Worm (Caenorhabditis elegans): Measurements from ENCODE around the gene dhs-21.

The dhs-21 gene

DNA sequence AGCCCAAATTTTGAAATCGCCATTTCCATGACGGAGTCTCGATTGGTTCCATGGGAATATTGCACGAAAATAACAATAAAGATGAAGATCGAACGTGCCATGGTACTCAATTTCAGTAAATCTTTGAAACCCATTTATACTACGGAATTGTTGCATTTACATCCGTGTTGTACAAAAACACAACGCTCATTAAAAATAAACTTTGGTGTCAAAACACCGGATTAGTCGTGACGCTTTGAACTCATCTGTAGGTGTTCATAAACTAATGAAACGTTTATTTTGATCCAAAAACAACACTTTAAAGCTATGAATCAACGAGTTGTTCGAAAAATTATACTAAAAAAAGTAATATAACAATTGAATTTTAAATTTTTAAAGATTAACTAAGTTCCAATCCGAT lies 19.3 kb downstream of the dhs-21 start, which contains the start of gene R11D1.4:
TSS of gene R11D1.4 (minus strand) at position 101 of the 400 bp plus-strand sequence.
- TF ChIP-seq him-1 (tag; optimal IDR thresholded peaks at IDR 0.05) = no peak
- TF ChIP-seq W03F9.2 (tag; optimal IDR thresholded peaks at IDR 0.05) = no peak
- no peak for TF ChIP-seq dao-5 (tag; optimal IDR thresholded peaks at IDR 0.05)

DNA sequence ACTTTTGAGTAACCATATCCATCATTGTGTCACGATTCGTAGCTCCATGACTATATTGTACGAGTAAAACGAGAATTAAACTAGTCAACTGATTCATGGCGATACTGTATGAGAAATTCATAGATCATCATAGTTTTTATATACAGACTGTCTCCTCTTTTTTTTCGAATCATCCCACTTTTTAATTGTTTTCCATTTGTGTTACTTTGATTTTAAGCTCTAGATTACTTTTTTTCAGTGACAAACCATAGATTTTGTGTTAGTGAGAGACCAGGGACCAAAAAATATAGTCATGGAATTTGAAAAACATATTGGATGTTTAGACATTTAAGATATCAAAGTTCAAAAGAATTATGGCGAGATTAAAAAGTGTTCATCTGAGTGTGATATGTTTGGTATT lies 21.4 kb downstream of the dhs-21 start, which contains the start of gene R11D1.3:
TSS of gene R11D1.3 (minus strand) at position 101 of the 400 bp plus-strand sequence.
- TF ChIP-seq him-1 (tag; optimal IDR thresholded peaks at IDR 0.05) (no peak), dao-5 (tag; optimal IDR thresholded peaks at IDR 0.05) (no peak), W03F9.2 (tag; optimal IDR thresholded peaks at IDR 0.05) (no peak)

DNA sequence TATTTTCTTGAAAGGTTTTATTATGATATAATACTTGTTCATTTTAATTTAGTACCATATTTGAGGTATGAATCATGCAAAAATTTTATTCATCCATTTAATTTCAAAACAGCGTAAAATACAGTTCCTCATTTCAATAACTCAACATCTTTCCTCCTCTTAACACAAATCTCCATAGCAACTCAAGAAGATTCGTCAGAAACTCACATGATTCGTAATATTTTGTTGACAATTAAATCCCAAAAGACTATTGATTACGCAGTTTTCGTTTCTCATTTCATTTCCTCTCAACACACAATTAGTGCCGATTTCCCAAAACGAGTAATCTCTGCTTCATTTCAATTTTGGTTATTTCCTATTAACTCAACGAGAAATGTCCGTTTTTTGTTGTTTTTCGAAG lies 25.1 kb downstream of the dhs-21 start, which contains the start of gene R11D1.2:
TSS of gene R11D1.2 (plus strand) at position 301 of the 400 bp plus-strand sequence.
- TF ChIP-seq him-1 (tag; optimal IDR thresholded peaks at IDR 0.05) = no peak
- TF ChIP-seq W03F9.2 (tag; optimal IDR thresholded peaks at IDR 0.05) = no peak
- TF ChIP-seq dao-5 (tag; optimal IDR thresholded peaks at IDR 0.05) = no peak

DNA sequence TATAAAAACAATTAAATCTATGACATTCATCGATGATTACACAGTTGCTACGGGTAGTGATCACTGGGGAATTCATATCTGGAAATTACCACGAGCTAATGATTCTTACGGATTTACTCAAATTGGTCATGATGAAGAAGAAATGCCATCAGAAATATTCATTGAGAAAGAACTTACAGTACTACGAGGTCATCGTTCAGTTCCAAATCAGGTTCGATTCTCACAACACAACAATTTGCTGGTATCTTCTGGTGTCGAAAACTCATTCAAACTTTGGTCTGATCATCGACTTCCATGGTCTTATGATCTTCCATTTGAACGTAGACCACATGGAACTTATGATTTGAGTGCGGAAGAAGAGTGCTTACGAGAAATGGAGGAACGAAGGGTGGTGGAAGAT lies 26.9 kb downstream of the dhs-21 start:
- TF ChIP-seq W03F9.2 (tag; optimal IDR thresholded peaks at IDR 0.05) = no peak
- no peak for TF ChIP-seq him-1 (tag; optimal IDR thresholded peaks at IDR 0.05)
- TF ChIP-seq dao-5 (tag; optimal IDR thresholded peaks at IDR 0.05) = no peak

DNA sequence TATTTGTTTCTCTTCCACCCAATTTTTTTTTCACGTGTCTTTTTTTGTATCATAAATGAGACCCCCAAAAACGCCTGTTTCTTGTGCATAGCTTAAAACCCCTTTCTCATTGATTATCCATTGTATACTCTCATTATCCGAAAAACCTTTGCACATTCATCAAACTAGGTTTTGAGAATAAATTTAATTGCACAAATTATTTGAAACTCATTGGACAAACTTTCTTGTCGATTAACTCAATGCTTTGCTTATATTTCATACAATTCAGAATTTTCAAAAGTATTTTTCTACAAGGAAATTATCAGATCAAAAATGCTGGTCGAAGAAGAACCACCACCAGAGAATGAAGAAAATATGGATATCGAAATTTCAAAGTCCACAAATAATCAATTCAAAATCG lies 29.4 kb downstream of the dhs-21 start, which contains the start of gene R11D1.1:
TSS of gene R11D1.1 (plus strand) at position 301 of the 400 bp plus-strand sequence.
- TF ChIP-seq him-1 (tag; optimal IDR thresholded peaks at IDR 0.05) (no peak), dao-5 (tag; optimal IDR thresholded peaks at IDR 0.05) (no peak), W03F9.2 (tag; optimal IDR thresholded peaks at IDR 0.05) (no peak)

DNA sequence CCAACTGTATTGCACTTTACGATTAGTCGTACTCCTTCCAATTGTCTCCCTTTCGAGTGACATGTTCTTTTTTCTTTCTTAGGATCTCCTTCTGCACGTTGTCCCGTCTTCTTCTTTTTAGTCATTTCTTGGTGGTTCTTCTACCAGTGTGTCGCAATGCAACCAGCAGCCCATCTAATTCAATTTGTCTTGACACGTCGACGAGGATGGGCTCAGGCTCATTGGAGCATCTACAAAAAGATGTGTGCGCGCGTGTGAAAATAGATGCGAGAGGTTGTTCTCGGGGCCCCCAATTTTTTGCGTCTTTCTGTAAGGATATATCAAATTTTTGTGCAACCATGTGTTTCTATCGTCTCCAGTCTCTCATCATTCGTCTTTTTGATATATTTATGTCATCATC lies 31.8 kb downstream of the dhs-21 start:
- TF ChIP-seq dao-5 (tag; optimal IDR thresholded peaks at IDR 0.05) (no peak), W03F9.2 (tag; optimal IDR thresholded peaks at IDR 0.05) (no peak), him-1 (tag; optimal IDR thresholded peaks at IDR 0.05) (no peak)

DNA sequence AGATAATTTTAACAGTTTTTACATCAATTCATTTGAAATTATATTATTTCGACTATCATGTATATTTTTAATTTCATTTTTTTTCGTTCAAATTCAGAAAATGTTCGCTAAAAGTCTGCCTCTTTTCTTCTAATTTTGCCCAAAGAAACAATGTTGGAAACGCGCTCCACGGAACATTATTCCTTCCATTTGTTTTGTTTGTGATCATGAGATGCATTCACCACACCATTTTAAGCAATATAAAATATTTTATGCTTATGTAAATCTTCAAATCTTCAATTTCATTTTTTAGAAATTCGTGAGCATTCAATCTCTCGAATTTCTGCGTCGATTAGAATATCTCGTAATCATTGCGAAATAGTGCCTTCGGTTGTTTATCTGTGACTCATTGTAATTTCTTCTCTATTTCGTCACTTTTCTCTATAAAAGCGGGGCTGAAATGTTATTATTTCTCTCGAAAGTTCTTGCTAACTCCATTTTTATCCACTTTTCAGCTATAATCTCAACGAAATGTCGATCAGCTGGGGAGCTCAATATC lies 36.0 kb downstream of the dhs-21 start, which contains the start of gene istr-1:
TSS of gene istr-1 (plus strand) at position 495 of the 538 bp plus-strand sequence.
- no peak for TF ChIP-seq him-1 (tag; optimal IDR thresholded peaks at IDR 0.05)
- TF ChIP-seq dao-5 (tag; optimal IDR thresholded peaks at IDR 0.05) = no peak
- no peak for TF ChIP-seq W03F9.2 (tag; optimal IDR thresholded peaks at IDR 0.05)

DNA sequence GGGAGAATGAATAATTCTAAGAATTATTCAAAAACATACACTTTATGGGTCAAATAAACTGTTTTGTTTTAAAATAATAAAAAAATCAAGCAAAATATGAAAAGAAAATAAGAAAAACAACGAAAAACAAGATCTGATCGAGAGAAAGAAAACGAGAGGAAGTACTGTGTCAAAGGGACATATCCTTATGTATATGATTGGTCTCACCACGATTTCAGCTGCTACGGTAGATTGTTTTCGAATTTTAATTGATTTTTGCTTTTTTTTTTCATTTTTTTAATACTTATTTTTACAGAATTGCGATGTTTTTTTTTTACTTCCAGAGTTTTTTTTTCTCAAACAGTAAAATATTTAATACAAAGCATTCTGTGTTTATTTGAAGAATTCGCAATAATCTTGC lies 36.7 kb downstream of the dhs-21 start:
- TF ChIP-seq W03F9.2 (tag; optimal IDR thresholded peaks at IDR 0.05) (peak; percentile 62), dao-5 (tag; optimal IDR thresholded peaks at IDR 0.05) (no peak), him-1 (tag; optimal IDR thresholded peaks at IDR 0.05) (no peak)

DNA sequence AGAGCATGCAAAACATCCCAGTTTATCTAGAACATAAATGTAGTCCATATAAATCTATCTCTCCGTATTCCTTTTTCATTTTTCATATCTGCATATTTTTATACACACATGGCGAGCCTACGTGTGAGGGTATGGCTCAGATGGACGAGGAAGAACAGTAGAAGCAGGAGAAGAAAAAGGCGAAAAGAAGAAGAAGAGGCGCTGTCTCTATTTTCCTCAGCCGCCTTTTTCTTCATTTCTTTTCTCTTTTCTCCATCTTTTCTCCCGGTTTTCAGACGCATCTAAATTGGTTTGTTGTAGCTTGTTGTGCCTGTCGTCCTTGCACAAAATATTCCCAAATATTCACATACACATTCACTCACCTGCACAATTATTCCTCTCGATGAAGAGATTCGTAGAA lies 37.5 kb downstream of the dhs-21 start, which contains the start of gene K10C8.4:
TSS of gene K10C8.4 (plus strand) at position 301 of the 400 bp plus-strand sequence.
- no peak for TF ChIP-seq him-1 (tag; optimal IDR thresholded peaks at IDR 0.05)
- TF ChIP-seq W03F9.2 (tag; optimal IDR thresholded peaks at IDR 0.05) = no peak
- TF ChIP-seq dao-5 (tag; optimal IDR thresholded peaks at IDR 0.05) = no peak

DNA sequence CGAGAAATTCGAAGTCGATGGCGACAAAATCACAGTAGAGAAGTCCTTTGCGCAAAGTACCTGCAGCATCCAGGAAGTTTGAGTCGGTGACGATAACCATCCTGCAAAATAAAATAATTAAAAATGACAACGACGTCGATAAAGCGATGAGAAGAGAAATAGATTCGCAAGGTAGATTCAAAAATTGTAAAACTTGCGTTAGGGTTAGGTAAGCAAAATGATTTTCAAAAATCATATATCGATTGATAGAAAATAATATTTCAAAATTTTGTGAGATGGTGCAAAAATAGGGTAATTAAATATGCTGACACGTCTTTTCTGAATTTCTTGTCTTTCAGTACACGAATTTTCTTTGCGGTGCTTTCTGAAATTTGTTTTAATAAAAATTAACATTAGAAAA lies 38.3 kb downstream of the dhs-21 start, which contains the start of gene parn-1:
TSS of gene parn-1 (minus strand) at position 101 of the 400 bp plus-strand sequence.
- TF ChIP-seq dao-5 (tag; optimal IDR thresholded peaks at IDR 0.05) = no peak
- no peak for TF ChIP-seq W03F9.2 (tag; optimal IDR thresholded peaks at IDR 0.05)
- TF ChIP-seq him-1 (tag; optimal IDR thresholded peaks at IDR 0.05) = no peak

DNA sequence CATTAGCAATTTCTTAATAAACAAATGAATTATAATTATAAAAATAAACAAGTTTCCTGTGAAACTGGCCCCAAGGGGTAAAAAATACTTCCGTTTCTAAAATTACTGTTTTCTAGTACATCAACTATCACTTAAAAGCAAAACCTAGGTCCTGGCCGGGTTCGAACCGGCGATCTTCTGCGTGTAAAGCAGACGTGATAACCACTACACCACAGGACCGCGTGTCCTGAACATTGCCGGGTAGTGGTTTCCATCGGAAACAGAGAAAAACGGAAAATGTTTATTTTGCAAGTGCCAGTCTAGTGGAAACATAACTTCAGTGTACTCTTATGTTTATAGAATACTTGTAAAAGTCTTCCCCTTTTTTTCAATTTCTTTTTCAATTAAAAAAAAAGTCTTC lies 50.2 kb downstream of the dhs-21 start:
- TF ChIP-seq him-1 (tag; optimal IDR thresholded peaks at IDR 0.05) (no peak), dao-5 (tag; optimal IDR thresholded peaks at IDR 0.05) (no peak), W03F9.2 (tag; optimal IDR thresholded peaks at IDR 0.05) (no peak)

Measured in whole organism, L4/young adult.